Fruit fly (Drosophila melanogaster) whole organism, embryonic: ENCODE measurements around the gene CG6753.

ENCODE experiments used
- Atf6 ChIP-seq: fragments of 200-800 bp; sonication (Bioruptor generic); IDR thresholded peaks from 2 replicates; pipeline ENCODE4 v1.3.6; 2022; ENCODE audit warnings: missing biosample characterization, missing genetic modification characterization
- B-H2 ChIP-seq: fragments of 200-800 bp; sonication (Bioruptor generic); optimal IDR thresholded peaks from 2 replicates; lab custom pipeline; 2018; ENCODE audit warnings: missing biosample characterization, mild to moderate bottlenecking, missing genetic modification characterization
- C15 ChIP-seq: fragments of 200-800 bp; sonication (Bioruptor generic); IDR thresholded peaks from 3 replicates; pipeline ENCODE4 v1.3.6; 2022; ENCODE audit warnings: missing biosample characterization, missing genetic modification characterization
- CG12155 ChIP-seq: fragments of 200-800 bp; sonication (Bioruptor generic); optimal IDR thresholded peaks from 3 replicates; lab custom pipeline; 2016; ENCODE audit warnings: missing biosample characterization, missing genetic modification characterization
- CG13424 ChIP-seq: fragments of 200-800 bp; sonication (Bioruptor generic); optimal IDR thresholded peaks from 2 replicates; lab custom pipeline; 2019; ENCODE audit warnings: missing biosample characterization, mild to moderate bottlenecking, missing genetic modification characterization, moderate library complexity
- CG13624 ChIP-seq: fragments of 200-800 bp; sonication (Bioruptor generic); optimal IDR thresholded peaks from 2 replicates; lab custom pipeline; 2016; ENCODE audit warnings: missing biosample characterization, missing genetic modification characterization
- CG14667 ChIP-seq: fragments of 200-800 bp; sonication (Bioruptor generic); IDR thresholded peaks from 2 replicates; pipeline ENCODE4 v1.3.6; 2022; ENCODE audit warnings: missing biosample characterization, missing genetic modification characterization
- CG1602 ChIP-seq: fragments of 200-800 bp; sonication (Bioruptor generic); optimal IDR thresholded peaks from 3 replicates; lab custom pipeline; 2016; ENCODE audit warnings: missing biosample characterization, missing genetic modification characterization
- CG17359 ChIP-seq: fragments of 200-800 bp; sonication (Bioruptor generic); optimal IDR thresholded peaks from 3 replicates; lab custom pipeline; 2018; ENCODE audit warnings: missing biosample characterization, mild to moderate bottlenecking, missing genetic modification characterization, moderate library complexity
- CG17568 ChIP-seq: fragments of 200-800 bp; sonication (Bioruptor generic); optimal IDR thresholded peaks from 2 replicates; lab custom pipeline; 2018; ENCODE audit warnings: missing biosample characterization, mild to moderate bottlenecking, missing genetic modification characterization, moderate library complexity
- CG17829 ChIP-seq: fragments of 200-800 bp; optimal IDR thresholded peaks from 2 replicates; lab custom pipeline; 2019; ENCODE audit warnings: missing biosample characterization, mild to moderate bottlenecking, missing genetic modification characterization, moderate library complexity
- CG18599 ChIP-seq: fragments of 200-800 bp; sonication (Bioruptor generic); optimal IDR thresholded peaks from 3 replicates; lab custom pipeline; 2017; ENCODE audit warnings: missing biosample characterization, missing genetic modification characterization, mild to moderate bottlenecking, moderate library complexity, missing genetic modification reagents
- CG4360 ChIP-seq: fragments of 200-800 bp; sonication (Bioruptor generic); IDR thresholded peaks from 2 replicates; pipeline ENCODE4 v1.3.6; 2022; ENCODE audit warnings: missing biosample characterization, missing genetic modification characterization
- CG7745 ChIP-seq: fragments of 200-800 bp; sonication (Bioruptor generic); optimal IDR thresholded peaks from 2 replicates; lab custom pipeline; 2018; ENCODE audit warnings: missing biosample characterization, mild to moderate bottlenecking, missing genetic modification characterization, moderate library complexity
- CG7928 ChIP-seq: fragments of 200-800 bp; sonication (Bioruptor generic); optimal IDR thresholded peaks from 2 replicates; lab custom pipeline; 2017; ENCODE audit warnings: missing biosample characterization, mild to moderate bottlenecking, missing genetic modification characterization
- Deaf1 ChIP-seq: fragments of 200-800 bp; optimal IDR thresholded peaks from 3 replicates; lab custom pipeline; 2019; ENCODE audit warnings: missing biosample characterization, mild to moderate bottlenecking, missing genetic modification characterization, moderate library complexity
- Dek ChIP-seq: fragments of 200-800 bp; sonication (Bioruptor generic); optimal IDR thresholded peaks from 3 replicates; lab custom pipeline; 2019; ENCODE audit warnings: missing biosample characterization, mild to moderate bottlenecking, missing genetic modification characterization, moderate library complexity
- Doc2 ChIP-seq: fragments of 200-800 bp; sonication (Bioruptor generic); IDR thresholded peaks from 2 replicates; pipeline ENCODE4 v1.3.6; 2022; ENCODE audit warnings: missing biosample characterization, missing genetic modification characterization
- Dp ChIP-seq: fragments of 200-800 bp; sonication (Bioruptor generic); optimal IDR thresholded peaks from 2 replicates; lab custom pipeline; 2018; ENCODE audit warnings: missing biosample characterization, mild to moderate bottlenecking, missing genetic modification characterization, moderate library complexity
- HLHmδ ChIP-seq: fragments of 200-800 bp; sonication (Bioruptor generic); optimal IDR thresholded peaks from 2 replicates; lab custom pipeline; 2018; ENCODE audit warnings: missing biosample characterization, mild to moderate bottlenecking, missing genetic modification characterization, moderate library complexity
- MTF-1 ChIP-seq: fragments of 200-800 bp; sonication (Bioruptor generic); optimal IDR thresholded peaks from 2 replicates; lab custom pipeline; 2018; ENCODE audit warnings: missing biosample characterization, mild to moderate bottlenecking, missing genetic modification characterization, borderline replicate concordance
- Meics ChIP-seq: fragments of 200-800 bp; sonication (Bioruptor generic); optimal IDR thresholded peaks from 2 replicates; lab custom pipeline; 2017; ENCODE audit warnings: missing biosample characterization, mild to moderate bottlenecking, missing genetic modification characterization
- Mes4 ChIP-seq: fragments of 200-800 bp; sonication (Bioruptor generic); optimal IDR thresholded peaks from 2 replicates; lab custom pipeline; 2016; ENCODE audit warnings: missing biosample characterization, missing genetic modification characterization
- Mrtf ChIP-seq: fragments of 200-800 bp; sonication (Bioruptor generic); IDR thresholded peaks from 3 replicates; pipeline ENCODE4 v1.3.6; 2022; ENCODE audit warnings: missing biosample characterization, missing genetic modification characterization
- Myb ChIP-seq: fragments of 200-800 bp; sonication (Bioruptor generic); optimal IDR thresholded peaks from 2 replicates; lab custom pipeline; 2016; ENCODE audit warnings: missing biosample characterization, missing genetic modification characterization
- Ptx1 ChIP-seq: fragments of 200-800 bp; sonication (Bioruptor generic); IDR thresholded peaks from 2 replicates; pipeline ENCODE4 v1.3.6; 2022; ENCODE audit warnings: missing biosample characterization, missing genetic modification characterization
- Side ChIP-seq: fragments of 200-800 bp; sonication (Bioruptor generic); optimal IDR thresholded peaks from 2 replicates; lab custom pipeline; 2016; ENCODE audit warnings: missing biosample characterization, missing genetic modification characterization
- Sry-δ ChIP-seq: fragments of 200-800 bp; sonication (Bioruptor generic); optimal IDR thresholded peaks from 2 replicates; lab custom pipeline; 2016; ENCODE audit warnings: missing biosample characterization, missing genetic modification characterization
- Tbp ChIP-seq: fragments of >200 bp; optimal IDR thresholded peaks from 2 replicates; lab custom pipeline; 2018; ENCODE audit warnings: missing biosample characterization, missing genetic modification characterization
- ab ChIP-seq: fragments of 200-800 bp; sonication (Bioruptor generic); optimal IDR thresholded peaks from 2 replicates; lab custom pipeline; 2016; ENCODE audit warnings: missing biosample characterization, missing genetic modification characterization
- chif ChIP-seq, 2 experiments: fragments of 200-800 bp; sonication (Bioruptor generic); optimal IDR thresholded peaks; 3 replicates each; lab custom pipeline; 2016; ENCODE audit warnings: missing biosample characterization in 2 of 2, missing genetic modification characterization in 2 of 2
- cwo ChIP-seq: fragments of 200-800 bp; sonication (Bioruptor generic); optimal IDR thresholded peaks from 3 replicates; lab custom pipeline; 2017; ENCODE audit warnings: missing biosample characterization, missing genetic modification characterization, mild to moderate bottlenecking, moderate library complexity, missing genetic modification reagents
- da ChIP-seq: fragments of 200-800 bp; sonication (Bioruptor generic); optimal IDR thresholded peaks from 2 replicates; lab custom pipeline; 2016; ENCODE audit warnings: missing biosample characterization, missing genetic modification characterization
- dysf ChIP-seq: fragments of 200-800 bp; sonication (Bioruptor generic); IDR thresholded peaks from 3 replicates; pipeline ENCODE4 v1.3.6; 2022; ENCODE audit warnings: missing biosample characterization, missing genetic modification characterization
- fu2 ChIP-seq: fragments of 200-800 bp; sonication (Bioruptor generic); optimal IDR thresholded peaks from 2 replicates; lab custom pipeline; 2016; ENCODE audit warnings: missing biosample characterization, missing genetic modification characterization
- gce ChIP-seq: fragments of 200-800 bp; sonication (Bioruptor generic); IDR thresholded peaks from 3 replicates; pipeline ENCODE4 v1.3.6; 2022; ENCODE audit warnings: missing biosample characterization, missing genetic modification characterization
- ind ChIP-seq: fragments of 200-800 bp; sonication (Bioruptor generic); optimal IDR thresholded peaks from 3 replicates; lab custom pipeline; 2016; ENCODE audit warnings: missing biosample characterization, missing genetic modification characterization
- kah ChIP-seq: fragments of 200-800 bp; sonication (Bioruptor generic); optimal IDR thresholded peaks from 2 replicates; lab custom pipeline; 2018; ENCODE audit warnings: missing biosample characterization, mild to moderate bottlenecking, missing genetic modification characterization
- lilli ChIP-seq: fragments of 200-800 bp; sonication (Bioruptor generic); optimal IDR thresholded peaks from 3 replicates; lab custom pipeline; 2016; ENCODE audit warnings: missing biosample characterization, missing genetic modification characterization
- nmo ChIP-seq: fragments of 200-800 bp; sonication (Bioruptor generic); optimal IDR thresholded peaks from 2 replicates; lab custom pipeline; 2018; ENCODE audit warnings: missing biosample characterization, mild to moderate bottlenecking, missing genetic modification characterization, moderate library complexity
- nom ChIP-seq: fragments of 200-800 bp; sonication (Bioruptor generic); optimal IDR thresholded peaks from 2 replicates; lab custom pipeline; 2017; ENCODE audit warnings: missing biosample characterization, missing genetic modification characterization, mild to moderate bottlenecking, moderate library complexity, missing genetic modification reagents
- pfk ChIP-seq: fragments of 200-800 bp; sonication (Bioruptor generic); optimal IDR thresholded peaks from 2 replicates; lab custom pipeline; 2018; ENCODE audit warnings: missing biosample characterization, mild to moderate bottlenecking, missing genetic modification characterization, moderate library complexity
- ranshi ChIP-seq: fragments of 200-800 bp; sonication (Bioruptor generic); IDR thresholded peaks from 2 replicates; pipeline ENCODE4 v1.3.6; 2022; ENCODE audit warnings: missing biosample characterization, missing genetic modification characterization
- ro ChIP-seq: fragments of 200-800 bp; sonication (Bioruptor generic); IDR thresholded peaks from 2 replicates; pipeline ENCODE4 v1.3.6; 2022; ENCODE audit warnings: missing biosample characterization, missing genetic modification characterization
- sd ChIP-seq: fragments of 200-800 bp; sonication (Bioruptor generic); optimal IDR thresholded peaks from 3 replicates; lab custom pipeline; 2018; ENCODE audit warnings: missing biosample characterization, mild to moderate bottlenecking, missing genetic modification characterization, moderate library complexity
- slp2 ChIP-seq: fragments of 200-800 bp; sonication (Bioruptor generic); optimal IDR thresholded peaks from 2 replicates; lab custom pipeline; 2016; ENCODE audit warnings: missing biosample characterization, missing genetic modification characterization
- so ChIP-seq: fragments of 200-800 bp; sonication (Bioruptor generic); IDR thresholded peaks from 3 replicates; pipeline ENCODE4 v1.3.6; 2022; ENCODE audit warnings: missing biosample characterization, missing genetic modification characterization
- sob ChIP-seq: fragments of 200-800 bp; sonication (Bioruptor generic); IDR thresholded peaks from 2 replicates; pipeline ENCODE4 v1.3.6; 2022; ENCODE audit warnings: missing biosample characterization, missing genetic modification characterization
- toy ChIP-seq: fragments of 200-800 bp; sonication (Bioruptor generic); IDR thresholded peaks from 2 replicates; pipeline ENCODE4 v1.3.6; 2022; ENCODE audit warnings: missing biosample characterization, missing genetic modification characterization
- vfl ChIP-seq: fragments of 200-800 bp; sonication (Bioruptor generic); optimal IDR thresholded peaks from 2 replicates; lab custom pipeline; 2016; ENCODE audit warnings: missing biosample characterization, missing genetic modification characterization

CG6753 gene

DNA sequence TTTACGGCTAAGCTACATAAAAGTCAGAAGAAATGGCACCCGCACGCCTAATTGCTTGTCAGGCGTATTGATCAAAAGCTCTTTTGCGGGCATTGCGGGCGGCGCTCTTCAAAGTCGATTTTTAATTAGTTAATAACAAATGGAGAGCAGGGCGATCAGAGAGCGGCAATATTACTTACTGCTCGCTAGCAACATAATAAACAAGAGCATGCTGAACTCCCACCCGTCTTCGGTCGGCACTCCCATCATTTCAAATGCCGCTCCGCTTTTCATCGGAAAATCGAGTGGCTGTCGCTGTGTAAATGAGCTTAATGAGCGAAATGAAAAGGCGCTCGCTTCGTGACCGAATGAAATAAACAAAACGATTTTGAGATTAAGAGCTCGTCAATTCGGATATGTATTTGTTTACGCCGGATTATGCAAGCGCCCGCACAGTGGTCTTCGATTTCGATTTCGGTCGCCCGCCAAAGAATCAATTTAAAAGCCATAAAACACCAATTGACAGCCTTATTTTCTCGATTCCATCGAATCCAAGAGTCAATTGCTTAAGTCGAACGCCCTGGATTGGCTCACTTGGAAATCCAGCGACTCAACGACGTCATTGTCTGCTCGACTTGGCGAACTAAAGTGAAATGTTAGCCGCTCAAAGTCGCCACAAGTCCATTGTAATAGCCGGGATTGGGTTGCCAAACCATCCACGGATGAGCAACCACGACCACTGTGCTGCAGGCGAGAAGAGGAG lies 11.4 kb upstream of the CG6753 start (continued):
- peak; percentile 66; the same call in 1 of the 2 replicates for TF ChIP-seq sob (GFP tag; lab: Robert Waterston, UW)
- TF ChIP-seq Atf6 (GFP tag; lab: Robert Waterston, UW): peak; percentile 87; the same call in 1 of the 2 replicates
- TF ChIP-seq HLHmδ (GFP tag; lab: Kevin White, UChicago): no peak
- TF ChIP-seq CG17568 (GFP tag; lab: Kevin White, UChicago): peak; percentile 54
- TF ChIP-seq dysf (GFP tag; lab: Robert Waterston, UW): peak; percentile 93
- peak; percentile 68 for TF ChIP-seq Side (GFP tag; lab: Kevin White, UChicago)
- peak; percentile 71 for TF ChIP-seq lilli (GFP tag; lab: Kevin White, UChicago)
- peak; percentile 75 for TF ChIP-seq fu2 (GFP tag; lab: Kevin White, UChicago)
- no peak for TF ChIP-seq C15 (GFP tag; lab: Robert Waterston, UW)
- TF ChIP-seq so (GFP tag; lab: Robert Waterston, UW): peak; percentile 84; the same call in 2 of the 3 replicates
- TF ChIP-seq Dek (tag; lab: Kevin White, UChicago): peak; percentile 65
- TF ChIP-seq ab (GFP tag; lab: Kevin White, UChicago): peak; percentile 27
- TF ChIP-seq sd: no peak
- TF ChIP-seq Tbp (GFP tag; lab: Kevin White, UChicago): no peak
- TF ChIP-seq gce: peak; percentile 58; the same call in 1 of the 3 replicates
- peak; percentile 81 for TF ChIP-seq Meics
- TF ChIP-seq Doc2 (GFP tag; lab: Robert Waterston, UW): 0 out of 2 replicates have a peak, but pooled peaks have one; percentile 38
- peak; percentile 88 for TF ChIP-seq CG13424 (tag; lab: Kevin White, UChicago)
- TF ChIP-seq CG17359 (tag; lab: Kevin White, UChicago): peak; percentile 83
- TF ChIP-seq Ptx1 (GFP tag; lab: Robert Waterston, UW): peak; percentile 91
- peak; percentile 65 for TF ChIP-seq CG17829 (tag; lab: Kevin White, UChicago)
- no peak for TF ChIP-seq pfk
- peak; percentile 84 for TF ChIP-seq slp2 (GFP tag; lab: Kevin White, UChicago)
- TF ChIP-seq B-H2 (GFP tag; lab: Kevin White, UChicago): no peak
- peak; percentile 20 for TF ChIP-seq Sry-δ (GFP tag; lab: Kevin White, UChicago)
- no peak for TF ChIP-seq toy (GFP tag; lab: Robert Waterston, UW)
- TF ChIP-seq CG7928 (GFP tag; lab: Kevin White, UChicago): peak; percentile 39
- no peak for TF ChIP-seq nom (GFP tag; lab: Kevin White, UChicago)
- TF ChIP-seq Mes4 (GFP tag; lab: Kevin White, UChicago): peak; percentile 69
- TF ChIP-seq CG7745 (tag; lab: Kevin White, UChicago): no peak
- peak; percentile 74 for TF ChIP-seq kah (GFP tag; lab: Kevin White, UChicago)
- peak; percentile 45 for TF ChIP-seq vfl (GFP tag; lab: Kevin White, UChicago)
- TF ChIP-seq cwo: peak; percentile 55
- peak; percentile 54; the same call in 1 of the 2 replicates for TF ChIP-seq ro (GFP tag; lab: Robert Waterston, UW)
- TF ChIP-seq ind (GFP tag; lab: Kevin White, UChicago): peak; percentile 88
- peak; percentile 6 for TF ChIP-seq da (GFP tag; lab: Kevin White, UChicago)
- peak; percentile 75 to 77 for TF ChIP-seq chif (GFP tag; optimal IDR thresholded peaks at IDR 0.05; lab: Kevin White, UChicago)
- no peak for TF ChIP-seq CG4360 (GFP tag; lab: Robert Waterston, UW)
- peak; percentile 92 for TF ChIP-seq nmo (GFP tag; lab: Kevin White, UChicago)
- no peak for TF ChIP-seq MTF-1 (GFP tag; lab: Kevin White, UChicago)
- TF ChIP-seq CG18599 (GFP tag; lab: Kevin White, UChicago): peak; percentile 75
- TF ChIP-seq CG1602 (GFP tag; lab: Kevin White, UChicago): peak; percentile 58
- peak; percentile 61 for TF ChIP-seq Myb (GFP tag; lab: Kevin White, UChicago)
- TF ChIP-seq Dp (GFP tag; lab: Kevin White, UChicago): no peak
- TF ChIP-seq Mrtf (GFP tag; lab: Robert Waterston, UW): peak; percentile 74
- TF ChIP-seq ranshi (GFP tag; lab: Robert Waterston, UW): peak; percentile 76
- TF ChIP-seq CG12155 (GFP tag; lab: Kevin White, UChicago): peak; percentile 57
- peak; percentile 47 for TF ChIP-seq Deaf1 (tag; lab: Kevin White, UChicago)
- TF ChIP-seq CG13624: peak; percentile 77
- peak; percentile 76 for TF ChIP-seq CG14667 (GFP tag; lab: Robert Waterston, UW)
